Fruit fly (Drosophila melanogaster): ENCODE measurements around the gene Nup133.
A peak's percentile ranks its signal among the peaks of the same experiment; 100 is the strongest.

Nup133 gene

DNA sequence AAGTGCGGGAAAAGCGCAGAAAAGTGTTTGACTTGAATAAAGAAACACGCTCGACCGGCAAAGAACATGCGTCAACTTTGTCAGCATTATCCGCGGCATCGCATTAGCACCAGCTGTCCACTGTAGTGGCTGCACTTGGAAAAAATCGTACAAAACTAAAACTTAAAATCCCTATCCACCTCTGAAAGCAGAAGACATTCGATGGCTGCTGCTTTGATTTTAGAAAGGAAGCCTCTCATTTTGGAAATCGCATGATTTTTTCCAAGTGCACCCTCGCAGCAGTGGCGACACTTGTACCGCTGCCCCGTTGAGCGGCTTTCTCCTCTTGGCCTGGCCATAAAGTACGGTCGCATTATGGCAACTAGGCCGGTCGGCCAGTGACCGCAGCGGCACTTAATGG, 26.1 kb upstream of the Nup133 start (continued):
- TF ChIP-seq Hmx (GFP tag; optimal IDR thresholded peaks at IDR 0.05), result no peak
- peak; percentile 59 for TF ChIP-seq CG10366 (GFP tag; IDR thresholded peaks at IDR 0.05)
- peak; percentile 63 for TF ChIP-seq CG32772 (GFP tag; IDR thresholded peaks at IDR 0.05)
- peak; percentile 48 for TF ChIP-seq Ssrp (tag; optimal IDR thresholded peaks at IDR 0.05)
- no peak; the same call in 1 of the 2 replicates for TF ChIP-seq Rfx (GFP tag; IDR thresholded peaks at IDR 0.05)
- TF ChIP-seq CG4854 (GFP tag; optimal IDR thresholded peaks at IDR 0.05), result no peak
- TF ChIP-seq GATAe (GFP tag; conservative IDR thresholded peaks at IDR 0.05), result no peak
- TF ChIP-seq stwl (tag; optimal IDR thresholded peaks at IDR 0.05), result no peak
- TF ChIP-seq CG18619 (GFP tag; optimal IDR thresholded peaks at IDR 0.05), result no peak
- TF ChIP-seq Six4 (GFP tag; optimal IDR thresholded peaks at IDR 0.05), result peak; percentile 10
- TF ChIP-seq Mrtf (GFP tag; IDR thresholded peaks at IDR 0.05), result no peak
- TF ChIP-seq Oli (tag; optimal IDR thresholded peaks at IDR 0.05), result peak; percentile 54
- TF ChIP-seq vnd (GFP tag; IDR thresholded peaks at IDR 0.05; ENCODE audit: partially characterized antibody), result no peak
- peak; percentile 59 for TF ChIP-seq CG17359 (tag; optimal IDR thresholded peaks at IDR 0.05)
- TF ChIP-seq Oaz (GFP tag; IDR thresholded peaks at IDR 0.05), result no peak
- TF ChIP-seq CG18476 (GFP tag; optimal IDR thresholded peaks at IDR 0.05), result no peak
- TF ChIP-seq slou (GFP tag; optimal IDR thresholded peaks at IDR 0.05), result no peak
- peak; percentile 89 for TF ChIP-seq sens (GFP tag)
- no peak for TF ChIP-seq CG34224 (GFP tag; IDR thresholded peaks at IDR 0.05; ENCODE audit: partially characterized antibody)
- TF ChIP-seq Max (GFP tag; optimal IDR thresholded peaks at IDR 0.05), result no peak
- no peak for TF ChIP-seq luna (GFP tag; optimal IDR thresholded peaks at IDR 0.05)
- no peak for TF ChIP-seq Bdp1 (GFP tag; optimal IDR thresholded peaks at IDR 0.05)
- peak; percentile 4 for TF ChIP-seq Hr3 (GFP tag; optimal IDR thresholded peaks at IDR 0.05)
- TF ChIP-seq CG5180 (GFP tag; optimal IDR thresholded peaks at IDR 0.05), result no peak
- TF ChIP-seq mirr (GFP tag; optimal IDR thresholded peaks at IDR 0.05), result no peak
- no peak for TF ChIP-seq BEAF-32 (GFP tag; optimal IDR thresholded peaks at IDR 0.05)
- no peak for TF ChIP-seq CG12744 (GFP tag; optimal IDR thresholded peaks at IDR 0.05)
- peak; percentile 29 for TF ChIP-seq NfI (GFP tag; optimal IDR thresholded peaks at IDR 0.05)
- TF ChIP-seq CG8281 (tag; optimal IDR thresholded peaks at IDR 0.05), result no peak
- TF ChIP-seq CG11723 (GFP tag; optimal IDR thresholded peaks at IDR 0.05), result no peak
- TF ChIP-seq Tbp (GFP tag; optimal IDR thresholded peaks at IDR 0.05), result no peak
- no peak for TF ChIP-seq CG17802 (tag; optimal IDR thresholded peaks at IDR 0.05)
- TF ChIP-seq CG15269 (tag; optimal IDR thresholded peaks at IDR 0.05), result peak; percentile 21
- peak; percentile 56 for TF ChIP-seq Xbp1 (GFP tag; optimal IDR thresholded peaks at IDR 0.05)
- TF ChIP-seq E2f2 (GFP tag; IDR thresholded peaks at IDR 0.05), result no peak
- peak; percentile 63 for TF ChIP-seq Blimp-1 (GFP tag; optimal IDR thresholded peaks at IDR 0.05)
- peak; percentile 54 for TF ChIP-seq H2.0 (GFP tag; IDR thresholded peaks at IDR 0.05)
- peak; percentile 44 for TF ChIP-seq CG14441 (GFP tag; IDR thresholded peaks at IDR 0.05)
- no peak for TF ChIP-seq CG16813 (GFP tag; IDR thresholded peaks at IDR 0.05; ENCODE audit: partially characterized antibody)
- TF ChIP-seq HHEX (GFP tag; optimal IDR thresholded peaks at IDR 0.05), result peak; percentile 6
- no peak for TF ChIP-seq Ets65A (GFP tag)
- 0 out of 2 replicates have a peak, but pooled peaks have one; percentile 38 for TF ChIP-seq CG5953 (GFP tag; IDR thresholded peaks at IDR 0.05)
- no peak for TF ChIP-seq CG33557 (GFP tag; optimal IDR thresholded peaks at IDR 0.05)
- TF ChIP-seq CG7745 (tag; optimal IDR thresholded peaks at IDR 0.05), result no peak
- TF ChIP-seq CG9876 (GFP tag; optimal IDR thresholded peaks at IDR 0.05), result peak; percentile 34
- no peak for TF ChIP-seq lola (GFP tag; optimal IDR thresholded peaks at IDR 0.05)
- TF ChIP-seq amos (GFP tag; IDR thresholded peaks at IDR 0.05; ENCODE audit: partially characterized antibody), result no peak
- no peak for TF ChIP-seq HLH4C (GFP tag; IDR thresholded peaks at IDR 0.05; ENCODE audit: partially characterized antibody)
- TF ChIP-seq wek (GFP tag; optimal IDR thresholded peaks at IDR 0.05), result no peak
- TF ChIP-seq CG18262 (tag; optimal IDR thresholded peaks at IDR 0.05), result peak; percentile 6
